Worm (Caenorhabditis elegans) whole organism, L2 larva: ENCODE results near the gene sel-11.

Experiments used
- aly-2 ChIP-seq: fragments of 150-350 bp; optimal IDR thresholded peaks from 2 replicates; lab custom pipeline; 2014; ENCODE audit warnings: missing biosample characterization, missing genetic modification characterization
- ama-1 ChIP-seq: fragments of 150-350 bp; optimal IDR thresholded peaks from 2 replicates; lab custom pipeline; 2018; ENCODE audit warnings: inconsistent platforms
- crh-2 ChIP-seq: sonication (generic microtip); optimal IDR thresholded peaks from 2 replicates; lab custom pipeline; 2017; ENCODE audit warnings: missing biosample characterization, missing genetic modification characterization
- peb-1 ChIP-seq: fragments of 150-350 bp; optimal IDR thresholded peaks from 2 replicates; lab custom pipeline; 2014; ENCODE audit warnings: missing biosample characterization, missing genetic modification characterization
- zag-1 ChIP-seq: fragments of 150-350 bp; optimal IDR thresholded peaks from 2 replicates; lab custom pipeline; 2014; ENCODE audit warnings: missing biosample characterization, missing genetic modification characterization
- ztf-1 ChIP-seq: fragments of 200-800 bp; sonication (Bioruptor generic); conservative IDR thresholded peaks from 2 replicates; pipeline ENCODE4 v1.3.6; 2022; ENCODE audit warnings: missing genetic modification characterization, missing compliant biosample characterization

ce11 chrV:11797272-11797855, 30.2 kb downstream of the sel-11 start:
- TF ChIP-seq aly-2 (tag; lab: Kevin White, UChicago) (no peak), ama-1 (lab: Kevin White, UChicago) (no peak), crh-2 (tag; lab: Kevin White, UChicago) (peak; percentile 6), ztf-1 (GFP tag; lab: Robert Waterston, UW) (no peak), zag-1 (tag; lab: Kevin White, UChicago) (no peak), peb-1 (no peak)
